Worm (Caenorhabditis elegans): ENCODE results near the gene jmjd-4.

jmjd-4 gene

DNA sequence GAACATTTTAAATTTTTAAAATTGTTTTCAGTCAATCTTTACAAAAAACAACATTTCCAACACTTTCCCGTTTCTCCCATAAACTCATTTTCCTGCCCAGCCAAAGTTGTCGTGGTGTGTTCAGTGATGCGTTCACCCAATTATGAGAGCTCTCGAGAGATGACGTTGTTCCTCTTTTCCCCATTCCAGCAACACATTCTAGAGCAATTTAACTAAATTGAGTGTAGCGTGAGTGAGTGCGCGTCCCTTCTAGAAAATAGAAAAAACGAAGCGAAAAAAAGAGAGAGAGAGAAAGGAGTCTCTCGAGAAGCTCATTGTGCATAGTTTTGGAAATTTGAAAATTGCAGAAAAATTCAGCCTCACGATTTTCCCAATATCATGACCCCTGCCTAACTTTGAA is 24.9 kb upstream of the jmjd-4 start:
- TF ChIP-seq C34F6.9 (tag; optimal IDR thresholded peaks at IDR 0.05) (peak; percentile 31), ztf-1 (GFP tag; conservative IDR thresholded peaks at IDR 0.05) (no peak), crh-2 (tag; optimal IDR thresholded peaks at IDR 0.05) (peak; percentile 6)

DNA sequence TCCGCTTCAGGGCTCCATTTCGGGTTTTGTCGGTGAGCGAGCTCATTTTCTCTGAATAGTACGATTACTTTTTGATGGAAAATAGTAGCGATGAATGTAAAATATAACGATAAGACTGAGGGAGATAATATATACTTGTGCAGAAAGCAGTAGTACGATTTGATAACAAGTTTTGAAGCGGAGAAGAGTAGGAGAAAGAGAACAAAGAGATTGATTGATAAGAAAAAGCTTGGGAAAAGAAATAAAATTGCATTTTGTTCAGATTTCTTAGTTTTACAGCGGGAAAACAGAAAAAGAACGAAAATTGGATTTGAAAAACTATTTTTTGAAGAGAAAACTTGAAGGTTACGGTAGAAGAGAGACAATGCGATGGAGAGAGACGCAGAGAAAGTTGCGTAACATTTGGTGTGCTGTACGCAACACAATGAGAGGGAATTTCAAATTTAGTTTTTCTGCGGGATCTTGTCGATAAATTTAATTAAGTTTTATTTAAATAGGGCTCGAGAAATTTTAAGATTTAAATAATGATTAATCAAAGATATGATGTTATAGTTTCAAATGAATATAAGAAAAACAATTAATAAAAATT is 23.9 kb upstream of the jmjd-4 start, which contains the start of gene umps-1:
Gene umps-1 (minus strand): TSS at position 51 of the 589 bp plus-strand sequence.
- TF ChIP-seq nhr-21 (tag; optimal IDR thresholded peaks at IDR 0.05) (peak; percentile 71), lin-13 (GFP tag; optimal IDR thresholded peaks at IDR 0.05) (peak; percentile 72), ceh-82 (tag; optimal IDR thresholded peaks at IDR 0.05) (no peak), R02D3.7 (tag; optimal IDR thresholded peaks at IDR 0.05) (no peak), lsy-2 (tag; optimal IDR thresholded peaks at IDR 0.05) (peak; percentile 93 to 99), mab-5 (tag; optimal IDR thresholded peaks at IDR 0.05) (peak; percentile 34), F13H6.1 (tag; optimal IDR thresholded peaks at IDR 0.05) (peak; percentile 37), ama-1 (optimal IDR thresholded peaks at IDR 0.05) (no peak), ceh-16 (tag; optimal IDR thresholded peaks at IDR 0.05) (no peak), nhr-77 (tag; optimal IDR thresholded peaks at IDR 0.05) (no peak), sma-3 (GFP tag; optimal IDR thresholded peaks at IDR 0.05) (peak; percentile 80), ztf-11 (tag; optimal IDR thresholded peaks at IDR 0.05) (no peak), dmd-4 (tag; optimal IDR thresholded peaks at IDR 0.05) (no peak), gmeb-1 (tag; optimal IDR thresholded peaks at IDR 0.05) (peak; percentile 98), unc-55 (GFP tag; optimal IDR thresholded peaks at IDR 0.05) (peak; percentile 82), C34F6.9 (tag; optimal IDR thresholded peaks at IDR 0.05) (peak; percentile 72), fos-1 (tag; optimal IDR thresholded peaks at IDR 0.05) (peak; percentile 50), crh-2 (tag; optimal IDR thresholded peaks at IDR 0.05) (peak; percentile 85), lin-11 (tag; optimal IDR thresholded peaks at IDR 0.05) (no peak), snpc-4 (tag; optimal IDR thresholded peaks at IDR 0.05) (peak; percentile 74), nhr-237 (tag; optimal IDR thresholded peaks at IDR 0.05) (no peak), nhr-129 (tag; optimal IDR thresholded peaks at IDR 0.05) (peak; percentile 63), nhr-6 (tag; optimal IDR thresholded peaks at IDR 0.05) (peak; percentile 50), mbf-1 (tag; optimal IDR thresholded peaks at IDR 0.05) (no peak), unc-62 (GFP tag; optimal IDR thresholded peaks at IDR 0.05) (no peak), ztf-4 (tag; optimal IDR thresholded peaks at IDR 0.05) (no peak), sma-9 (GFP tag; optimal IDR thresholded peaks at IDR 0.05) (peak; percentile 69), sma-9 (tag; optimal IDR thresholded peaks at IDR 0.05) (no peak), sem-4 (tag; optimal IDR thresholded peaks at IDR 0.05) (peak; percentile 74), elt-3 (tag; optimal IDR thresholded peaks at IDR 0.05) (no peak)

DNA sequence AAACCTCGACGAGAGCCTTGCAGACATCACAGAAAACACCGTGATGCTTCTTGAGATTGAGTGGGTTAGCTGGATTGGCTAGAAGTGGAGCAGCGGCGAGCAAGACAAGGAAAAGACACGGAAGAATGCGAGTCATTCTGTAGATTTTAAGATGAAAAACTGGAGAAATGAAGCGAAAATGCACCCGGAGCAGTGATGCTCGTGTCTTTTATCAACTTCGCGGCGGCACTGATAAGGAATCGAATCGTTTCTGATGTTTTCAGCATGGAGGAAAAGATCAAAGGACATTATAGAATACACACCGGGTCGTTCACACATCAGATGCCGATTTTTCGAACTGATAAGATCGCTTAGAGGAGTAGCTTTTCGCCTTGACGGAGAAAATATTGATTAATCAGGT is 21.6 kb upstream of the jmjd-4 start, which contains the start of gene spp-1:
Gene spp-1 (minus strand): TSS at position 287 of the 400 bp plus-strand sequence.
- TF ChIP-seq gmeb-1 (tag; optimal IDR thresholded peaks at IDR 0.05), result peak; percentile 37
- TF ChIP-seq fos-1 (tag; optimal IDR thresholded peaks at IDR 0.05), result peak; percentile 75
- peak; percentile 38 for TF ChIP-seq crh-2 (tag; optimal IDR thresholded peaks at IDR 0.05)
- TF ChIP-seq sma-9 (GFP tag; optimal IDR thresholded peaks at IDR 0.05), result peak; percentile 54
- TF ChIP-seq sma-9 (tag; optimal IDR thresholded peaks at IDR 0.05), result no peak
- no peak for TF ChIP-seq lin-11 (tag; optimal IDR thresholded peaks at IDR 0.05)
- TF ChIP-seq lsy-2 (tag; optimal IDR thresholded peaks at IDR 0.05), result no peak
- TF ChIP-seq elt-1 (tag; optimal IDR thresholded peaks at IDR 0.05), result no peak

DNA sequence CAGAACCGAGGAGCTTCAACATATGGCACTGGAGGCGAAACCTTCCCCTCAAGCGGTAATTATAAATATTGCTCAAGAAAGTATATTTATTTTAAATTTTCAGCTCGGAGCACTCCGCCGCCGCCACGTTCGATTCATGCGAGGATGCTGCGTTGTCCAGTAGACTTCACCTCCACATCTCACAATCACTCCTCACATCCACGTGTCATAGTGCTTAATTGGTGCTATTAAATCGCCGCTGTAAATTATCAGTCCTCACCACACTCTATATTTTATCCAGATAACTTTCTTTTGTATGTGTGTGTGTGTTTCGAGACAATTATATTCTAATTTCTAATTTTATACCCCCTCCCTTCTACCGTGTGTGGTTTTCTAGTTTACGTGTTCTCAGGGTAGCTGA is 20.8 kb upstream of the jmjd-4 start:
- TF ChIP-seq lsy-2 (tag; optimal IDR thresholded peaks at IDR 0.05), result no peak
- TF ChIP-seq crh-2 (tag; optimal IDR thresholded peaks at IDR 0.05), result peak; percentile 25

DNA sequence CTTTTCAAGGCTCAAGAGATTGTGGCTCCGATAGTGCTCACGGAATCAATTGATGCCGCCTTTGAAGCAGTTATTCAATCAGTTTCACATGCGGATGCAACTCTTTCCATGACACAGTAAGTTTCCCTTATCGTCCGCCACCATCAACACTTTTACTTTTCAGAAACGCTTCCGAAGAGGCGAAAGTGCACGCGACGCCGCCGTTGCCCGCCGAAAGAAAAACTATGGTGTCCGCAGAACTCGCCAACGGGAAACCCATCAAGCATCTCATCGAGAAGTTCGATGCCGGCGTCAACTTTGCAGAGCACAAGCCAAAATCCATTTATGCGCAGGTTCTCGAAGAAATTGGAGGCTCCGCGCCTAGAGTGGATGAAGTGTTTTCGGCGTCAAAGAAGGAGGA is 19.6 kb upstream of the jmjd-4 start:
- no peak for TF ChIP-seq crh-2 (tag; optimal IDR thresholded peaks at IDR 0.05)
- TF ChIP-seq lin-13 (GFP tag; optimal IDR thresholded peaks at IDR 0.05), result no peak
- no peak for TF ChIP-seq fos-1 (tag; optimal IDR thresholded peaks at IDR 0.05)
- no peak for TF ChIP-seq ceh-82 (tag; optimal IDR thresholded peaks at IDR 0.05)
- no peak for TF ChIP-seq dmd-4 (tag; optimal IDR thresholded peaks at IDR 0.05)
- no peak for TF ChIP-seq sma-3 (GFP tag; optimal IDR thresholded peaks at IDR 0.05)
- no peak for TF ChIP-seq nhr-237 (tag; optimal IDR thresholded peaks at IDR 0.05)
- TF ChIP-seq egl-27 (tag; optimal IDR thresholded peaks at IDR 0.05), result no peak
- TF ChIP-seq ztf-4 (tag; optimal IDR thresholded peaks at IDR 0.05), result no peak
- TF ChIP-seq R02D3.7 (tag; optimal IDR thresholded peaks at IDR 0.05), result no peak
- no peak for TF ChIP-seq alr-1 (tag; optimal IDR thresholded peaks at IDR 0.05)
- TF ChIP-seq gmeb-1 (tag; optimal IDR thresholded peaks at IDR 0.05), result no peak
- TF ChIP-seq nhr-129 (tag; optimal IDR thresholded peaks at IDR 0.05), result no peak
- no peak for TF ChIP-seq nhr-10 (tag; optimal IDR thresholded peaks at IDR 0.05)
- TF ChIP-seq nhr-23 (tag; optimal IDR thresholded peaks at IDR 0.05), result no peak
